Fruit fly (Drosophila melanogaster) S2 (cell line): Measurements from ENCODE around the gene CG43288.

Experiments
- CG8478 ChIP-seq: fragments of >200 bp; optimal IDR thresholded peaks from 2 replicates; lab custom pipeline; 2018
- CTCF ChIP-seq, 2 experiments: fragments of >200 bp; optimal IDR thresholded peaks; 2 replicates each; lab custom pipeline; 2018

- TF ChIP-seq CG8478 (lab: Kevin White, UChicago) (no peak), CTCF (optimal IDR thresholded peaks at IDR 0.05; lab: Kevin White, UChicago) (no peak)
Measured at dm6 chrX:4172143-4172771, 40.6 kb upstream of the CG43288 start.
